Fruit fly (Drosophila melanogaster) whole organism, embryonic: Measurements from ENCODE around the gene Hs6st.
A peak's percentile ranks its signal among the peaks of the same experiment; 100 is the strongest.

Experiments used
- BtbVII ChIP-seq: fragments of 200-800 bp; sonication (Bioruptor generic); optimal IDR thresholded peaks from 3 replicates; lab custom pipeline; 2017; ENCODE audit warnings: missing biosample characterization, mild to moderate bottlenecking, missing genetic modification characterization
- CG10959 ChIP-seq: fragments of 200-800 bp; sonication (Bioruptor generic); IDR thresholded peaks from 2 replicates; pipeline ENCODE4 v1.3.6; 2022; ENCODE audit warnings: missing biosample characterization, missing genetic modification characterization
- CG11085 ChIP-seq: fragments of 200-800 bp; sonication (Bioruptor generic); IDR thresholded peaks from 2 replicates; pipeline ENCODE4 v1.3.6; 2022; ENCODE audit warnings: missing biosample characterization, missing genetic modification characterization
- CG11247 ChIP-seq: fragments of 200-800 bp; sonication (Bioruptor generic); IDR thresholded peaks from 2 replicates; pipeline ENCODE4 v1.3.6; 2022; ENCODE audit warnings: missing biosample characterization, missing genetic modification characterization
- CG12391 ChIP-seq: fragments of 200-800 bp; sonication (Bioruptor generic); optimal IDR thresholded peaks from 3 replicates; lab custom pipeline; 2018; ENCODE audit warnings: missing biosample characterization, mild to moderate bottlenecking, missing genetic modification characterization, moderate library complexity
- CG12659 ChIP-seq: fragments of 200-800 bp; sonication (Bioruptor generic); optimal IDR thresholded peaks from 3 replicates; lab custom pipeline; 2017; ENCODE audit warnings: mild to moderate bottlenecking, missing biosample characterization, missing genetic modification reagents, missing genetic modification characterization
- CG14860 ChIP-seq: fragments of 200-800 bp; sonication (Bioruptor generic); IDR thresholded peaks from 3 replicates; pipeline ENCODE4 v1.3.6; 2022; ENCODE audit warnings: missing biosample characterization, missing genetic modification characterization; ENCODE audit not compliant: partially characterized antibody
- CG15269 ChIP-seq: fragments of 200-800 bp; sonication (Bioruptor generic); optimal IDR thresholded peaks from 2 replicates; lab custom pipeline; 2018; ENCODE audit warnings: missing biosample characterization, mild to moderate bottlenecking, missing genetic modification characterization, moderate library complexity
- CG15696 ChIP-seq: fragments of 200-800 bp; sonication (Bioruptor generic); optimal IDR thresholded peaks from 2 replicates; lab custom pipeline; 2019; ENCODE audit warnings: missing biosample characterization, mild to moderate bottlenecking, missing genetic modification characterization, moderate library complexity
- CG1647 ChIP-seq: fragments of 200-800 bp; sonication (Bioruptor generic); optimal IDR thresholded peaks from 3 replicates; lab custom pipeline; 2016; ENCODE audit warnings: missing biosample characterization, missing genetic modification characterization
- CG2202 ChIP-seq: fragments of 200-800 bp; sonication (Bioruptor generic); optimal IDR thresholded peaks from 2 replicates; lab custom pipeline; 2018; ENCODE audit warnings: missing biosample characterization, mild to moderate bottlenecking, missing genetic modification characterization
- CG2712 ChIP-seq: fragments of 200-800 bp; optimal IDR thresholded peaks from 3 replicates; lab custom pipeline; 2019; ENCODE audit warnings: missing biosample characterization, mild to moderate bottlenecking, missing genetic modification characterization, moderate library complexity
- CG2875 ChIP-seq: fragments of 200-800 bp; sonication (Bioruptor generic); optimal IDR thresholded peaks from 2 replicates; lab custom pipeline; 2017; ENCODE audit warnings: missing biosample characterization, mild to moderate bottlenecking, missing genetic modification characterization, missing genetic modification reagents
- CG3065 ChIP-seq: fragments of 200-800 bp; sonication (Bioruptor generic); optimal IDR thresholded peaks from 2 replicates; lab custom pipeline; 2016; ENCODE audit warnings: missing biosample characterization, missing genetic modification characterization
- CG3726 ChIP-seq: fragments of 200-800 bp; sonication (Bioruptor generic); IDR thresholded peaks from 3 replicates; pipeline ENCODE4, ENCODE4 v1.3.6; 2022; ENCODE audit warnings: missing biosample characterization, missing genetic modification characterization
- CG4820 ChIP-seq: fragments of 200-800 bp; sonication (Bioruptor generic); optimal IDR thresholded peaks from 3 replicates; lab custom pipeline; 2016; ENCODE audit warnings: missing biosample characterization, missing genetic modification characterization
- CG6175 ChIP-seq: fragments of 200-800 bp; sonication (Bioruptor generic); IDR thresholded peaks from 3 replicates; pipeline ENCODE4 v1.3.6; 2022; ENCODE audit warnings: missing biosample characterization, missing genetic modification characterization
- CG7987 ChIP-seq: fragments of 200-800 bp; sonication (Bioruptor generic); optimal IDR thresholded peaks from 2 replicates; lab custom pipeline; 2018; ENCODE audit warnings: missing biosample characterization, mild to moderate bottlenecking, missing genetic modification characterization, moderate library complexity
- Dp ChIP-seq: fragments of 200-800 bp; sonication (Bioruptor generic); optimal IDR thresholded peaks from 2 replicates; lab custom pipeline; 2018; ENCODE audit warnings: missing biosample characterization, mild to moderate bottlenecking, missing genetic modification characterization, moderate library complexity
- E2f2 ChIP-seq: fragments of 200-800 bp; sonication (Bioruptor generic); IDR thresholded peaks from 2 replicates; pipeline ENCODE4 v1.3.6; 2022; ENCODE audit warnings: missing biosample characterization, missing genetic modification characterization
- Ets65A ChIP-seq: fragments of 200-800 bp; sonication (Bioruptor generic); peaks from one replicate; lab custom pipeline; 2016; ENCODE audit warnings: missing biosample characterization, missing genetic modification characterization
- HLH3B ChIP-seq: fragments of 200-800 bp; sonication (Bioruptor generic); IDR thresholded peaks from 2 replicates; pipeline ENCODE4 v1.3.6; 2022; ENCODE audit warnings: missing biosample characterization, missing genetic modification characterization
- Hmr ChIP-seq: fragments of 200-800 bp; sonication (Bioruptor generic); optimal IDR thresholded peaks from 3 replicates; lab custom pipeline; 2017; ENCODE audit warnings: mild to moderate bottlenecking, missing biosample characterization, missing genetic modification reagents, missing genetic modification characterization
- Kr ChIP-seq: fragments of 200-800 bp; sonication (Bioruptor generic); optimal IDR thresholded peaks from 2 replicates; lab custom pipeline; 2017; ENCODE audit warnings: missing biosample characterization, mild to moderate bottlenecking, missing genetic modification characterization
- NC2β ChIP-seq: fragments of 200-800 bp; sonication (Bioruptor generic); optimal IDR thresholded peaks from 2 replicates; lab custom pipeline; 2016; ENCODE audit warnings: missing biosample characterization, missing genetic modification characterization
- Nf-YB ChIP-seq: fragments of 200-800 bp; sonication (Bioruptor generic); optimal IDR thresholded peaks from 3 replicates; lab custom pipeline; 2019; ENCODE audit warnings: missing biosample characterization, mild to moderate bottlenecking, missing genetic modification characterization, moderate library complexity
- Ptx1 ChIP-seq: fragments of 200-800 bp; sonication (Bioruptor generic); IDR thresholded peaks from 2 replicates; pipeline ENCODE4 v1.3.6; 2022; ENCODE audit warnings: missing biosample characterization, missing genetic modification characterization
- Rx ChIP-seq: fragments of 200-800 bp; sonication (Bioruptor generic); IDR thresholded peaks from 2 replicates; pipeline ENCODE4 v1.3.6; 2022; ENCODE audit warnings: missing biosample characterization, missing genetic modification characterization
- TFAM ChIP-seq: fragments of 200-800 bp; sonication (Bioruptor generic); optimal IDR thresholded peaks from 2 replicates; lab custom pipeline; 2017; ENCODE audit warnings: missing biosample characterization, missing genetic modification characterization, inconsistent platforms
- Usf ChIP-seq: fragments of 200-800 bp; sonication (Bioruptor generic); optimal IDR thresholded peaks from 2 replicates; lab custom pipeline; 2017; ENCODE audit warnings: missing genotype, missing biosample characterization, missing genetic modification characterization
- amos ChIP-seq: fragments of 200-800 bp; sonication (Bioruptor generic); IDR thresholded peaks from 2 replicates; pipeline ENCODE4 v1.3.6; 2022; ENCODE audit warnings: missing biosample characterization, missing genetic modification characterization; ENCODE audit not compliant: partially characterized antibody
- corto ChIP-seq: fragments of 200-800 bp; sonication (Bioruptor generic); optimal IDR thresholded peaks from 2 replicates; lab custom pipeline; 2016; ENCODE audit warnings: missing biosample characterization, mild to moderate bottlenecking, missing genetic modification characterization, moderate library complexity
- croc ChIP-seq: fragments of 200-800 bp; sonication (Bioruptor generic); conservative IDR thresholded peaks from 3 replicates; pipeline ENCODE4 v1.3.6; 2022; ENCODE audit warnings: missing biosample characterization, missing genetic modification characterization
- eve ChIP-seq, 2 experiments: fragments of >200 bp; optimal IDR thresholded peaks; 2 replicates each; lab custom pipeline; 2017; ENCODE audit warnings: missing biosample characterization in 2 of 2, missing genetic modification characterization in 2 of 2
- fru ChIP-seq: fragments of >200 bp; optimal IDR thresholded peaks from 2 replicates; lab custom pipeline; 2017
- gcm ChIP-seq: fragments of 200-800 bp; sonication (Bioruptor generic); optimal IDR thresholded peaks from 2 replicates; lab custom pipeline; 2019; ENCODE audit warnings: missing biosample characterization, mild to moderate bottlenecking, missing genetic modification characterization, moderate library complexity
- gfzf ChIP-seq: fragments of 200-800 bp; sonication (Bioruptor generic); optimal IDR thresholded peaks from 2 replicates; lab custom pipeline; 2016; ENCODE audit warnings: missing biosample characterization, mild to moderate bottlenecking, missing genetic modification characterization, moderate library complexity
- ken ChIP-seq: fragments of 200-800 bp; sonication (Bioruptor generic); IDR thresholded peaks from 3 replicates; pipeline ENCODE4 v1.3.6; 2022; ENCODE audit warnings: missing biosample characterization, missing genetic modification characterization
- lmd ChIP-seq: fragments of 200-800 bp; sonication (Bioruptor generic); IDR thresholded peaks from 2 replicates; pipeline ENCODE4 v1.3.6; 2022; ENCODE audit warnings: missing biosample characterization, missing genetic modification characterization
- mld ChIP-seq: fragments of 200-800 bp; sonication (Bioruptor generic); IDR thresholded peaks from 3 replicates; pipeline ENCODE4 v1.3.6; 2022; ENCODE audit warnings: missing biosample characterization, missing genetic modification characterization; ENCODE audit not compliant: partially characterized antibody
- nerfin-2 ChIP-seq: fragments of 200-800 bp; sonication (Bioruptor generic); IDR thresholded peaks from 2 replicates; pipeline ENCODE4 v1.3.6; 2022; ENCODE audit warnings: missing biosample characterization, missing genetic modification characterization; ENCODE audit not compliant: partially characterized antibody
- nmo ChIP-seq: fragments of 200-800 bp; sonication (Bioruptor generic); optimal IDR thresholded peaks from 2 replicates; lab custom pipeline; 2018; ENCODE audit warnings: missing biosample characterization, mild to moderate bottlenecking, missing genetic modification characterization, moderate library complexity
- otp ChIP-seq: fragments of 200-800 bp; sonication (Bioruptor generic); IDR thresholded peaks from 3 replicates; pipeline ENCODE4, ENCODE4 v1.3.6; 2022; ENCODE audit warnings: missing biosample characterization, missing genetic modification characterization
- pzg ChIP-seq: fragments of 200-800 bp; sonication (Bioruptor generic); optimal IDR thresholded peaks from 3 replicates; lab custom pipeline; 2018; ENCODE audit warnings: missing biosample characterization, mild to moderate bottlenecking, missing genetic modification characterization, moderate library complexity
- repo ChIP-seq: fragments of 200-800 bp; sonication (Bioruptor generic); optimal IDR thresholded peaks from 2 replicates; lab custom pipeline; 2016; ENCODE audit warnings: missing biosample characterization, missing genetic modification characterization
- sc ChIP-seq, 3 experiments: fragments of >200 bp in 2 of 3; fragments of 200-800 bp in 1 of 3; sonication (Bioruptor generic) in 1 of 3; optimal IDR thresholded peaks; 2 replicates in 2 of 3; 3 replicates in 1 of 3; lab custom pipeline; 2017; ENCODE audit warnings: mild to moderate bottlenecking in 1 of 3, missing biosample characterization in 1 of 3, missing genetic modification characterization in 1 of 3, missing genetic modification reagents in 1 of 3
- slp2 ChIP-seq: fragments of 200-800 bp; sonication (Bioruptor generic); optimal IDR thresholded peaks from 2 replicates; lab custom pipeline; 2016; ENCODE audit warnings: missing biosample characterization, missing genetic modification characterization
- sr ChIP-seq: fragments of 200-800 bp; sonication (Bioruptor generic); IDR thresholded peaks from 3 replicates; pipeline ENCODE4 v1.3.6; 2022; ENCODE audit warnings: missing biosample characterization, missing genetic modification characterization
- usp ChIP-seq: fragments of >200 bp; optimal IDR thresholded peaks from 2 replicates; lab custom pipeline; 2017; ENCODE audit warnings: missing biosample characterization, missing genetic modification characterization

Hs6st gene

DNA sequence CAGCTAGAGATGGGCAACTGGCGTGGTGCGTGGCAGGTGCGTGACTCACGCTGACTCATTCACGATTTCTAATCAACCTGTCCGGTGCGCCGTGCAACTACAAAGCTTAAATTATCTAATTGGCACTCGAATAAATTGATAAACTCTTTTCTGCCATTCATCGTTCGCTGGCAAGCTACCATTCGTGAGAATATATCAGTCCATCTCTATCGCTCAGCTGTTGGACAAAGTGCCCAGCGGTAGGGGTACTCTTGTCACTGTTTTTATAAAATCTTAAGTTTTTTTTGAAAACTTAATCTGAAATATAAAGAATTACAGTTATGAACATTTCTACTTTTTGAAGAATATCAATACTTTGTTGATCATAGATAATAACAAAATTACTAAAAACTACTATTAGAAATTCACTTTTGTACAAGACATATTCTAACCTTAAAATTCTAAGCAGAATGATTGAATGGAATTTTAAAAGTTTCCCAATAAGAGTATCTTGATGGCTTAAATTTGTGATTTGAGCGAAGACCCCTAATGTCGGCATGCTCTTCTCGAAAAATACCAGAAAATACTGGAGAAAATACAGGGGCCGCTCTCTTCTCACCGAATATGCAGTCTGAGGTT lies 12.9 kb upstream of the Hs6st start, which contains the start of the genes PIG-L and psidin (continued):
- TF ChIP-seq pzg (peak; percentile 53), CG4820 (GFP tag; lab: Kevin White, UChicago) (peak; percentile 67), nerfin-2 (GFP tag; lab: Robert Waterston, UW) (peak; percentile 91), CG15696 (tag; lab: Kevin White, UChicago) (peak; percentile 80), CG11085 (GFP tag; lab: Robert Waterston, UW) (peak; percentile 35; the same call in 1 of the 2 replicates), slp2 (peak; percentile 77), Ptx1 (peak; percentile 88), CG15269 (tag; lab: Kevin White, UChicago) (peak; percentile 89), BtbVII (GFP tag; lab: Kevin White, UChicago) (peak; percentile 21), CG2875 (GFP tag; lab: Kevin White, UChicago) (peak; percentile 31), mld (GFP tag; lab: Robert Waterston, UW) (peak; percentile 84), sc (optimal IDR thresholded peaks at IDR 0.05; lab: Kevin White, UChicago) (no peak), sc (GFP tag; optimal IDR thresholded peaks at IDR 0.05; lab: Kevin White, UChicago) (peak; percentile 77), otp (peak; percentile 30; the same call in 1 of the 3 replicates), fru (lab: Kevin White, UChicago) (no peak), CG1647 (GFP tag; lab: Kevin White, UChicago) (no peak), HLH3B (GFP tag; lab: Robert Waterston, UW) (peak; percentile 71), Nf-YB (peak; percentile 75), CG3726 (no peak), Kr (no peak), eve (GFP tag; optimal IDR thresholded peaks at IDR 0.05; lab: Kevin White, UChicago) (no peak), CG12391 (tag; lab: Kevin White, UChicago) (peak; percentile 95), CG7987 (GFP tag; lab: Kevin White, UChicago) (no peak), CG2202 (tag; lab: Kevin White, UChicago) (peak; percentile 52), Hmr (GFP tag; lab: Kevin White, UChicago) (peak; percentile 82), corto (no peak), usp (GFP tag; lab: Kevin White, UChicago) (no peak), Dp (peak; percentile 5), lmd (peak; percentile 76), gcm (GFP tag; lab: Kevin White, UChicago) (peak; percentile 82), TFAM (GFP tag; lab: Kevin White, UChicago) (no peak), sr (GFP tag; lab: Robert Waterston, UW) (0 out of 3 replicates have a peak, but pooled peaks have one; percentile 5), amos (peak; percentile 92), CG6175 (GFP tag; lab: Robert Waterston, UW) (peak; percentile 97), CG11247 (peak; percentile 60; the same call in 1 of the 2 replicates), CG2712 (tag; lab: Kevin White, UChicago) (peak; percentile 91), NC2β (GFP tag; lab: Kevin White, UChicago) (peak; percentile 80), CG3065 (GFP tag; lab: Kevin White, UChicago) (peak; percentile 17), CG14860 (GFP tag; lab: Robert Waterston, UW) (peak; percentile 95), croc (GFP tag; lab: Robert Waterston, UW) (peak; percentile 52; the same call in 1 of the 3 replicates), CG10959 (GFP tag; lab: Robert Waterston, UW) (peak; percentile 40; the same call in 1 of the 2 replicates), gfzf (GFP tag; lab: Kevin White, UChicago) (peak; percentile 28), CG12659 (GFP tag; lab: Kevin White, UChicago) (peak; percentile 90), ken (GFP tag; lab: Robert Waterston, UW) (peak; percentile 77), E2f2 (GFP tag; lab: Robert Waterston, UW) (peak; percentile 48; the same call in 1 of the 2 replicates), Usf (peak; percentile 67), nmo (peak; percentile 93), repo (GFP tag; lab: Kevin White, UChicago) (peak; percentile 36), Ets65A (peak; percentile 98), Rx (peak; percentile 26)
